Worm (Caenorhabditis elegans) whole organism, dauer: Measurements from ENCODE around the gene T13F3.6.

ENCODE experiments used
- unc-62 ChIP-seq: sonication (generic microtip); optimal IDR thresholded peaks from 2 replicates; lab custom pipeline; 2017; ENCODE audit warnings: missing biosample characterization, missing genetic modification reagents, missing genetic modification characterization

Gene T13F3.6

ce11 chrV:16266514-16266913, 4.5 kb downstream of the T13F3.6 start, which contains the start of gene T13F3.4:
Gene T13F3.4 (minus strand): TSS chrV:16266614.
- TF ChIP-seq unc-62 = no peak

ce11 chrV:16259684-16260083, 11.3 kb downstream of the T13F3.6 start, which contains the start of gene nhr-127:
Gene nhr-127 (plus strand): TSS chrV:16259984.
- no peak for TF ChIP-seq unc-62

ce11 chrV:16258142-16258541, 12.9 kb downstream of the T13F3.6 start, which contains the start of gene nhr-218:
Gene nhr-218 (plus strand): TSS chrV:16258442.
- TF ChIP-seq unc-62 = no peak

ce11 chrV:16256395-16256794, 14.6 kb downstream of the T13F3.6 start, which contains the start of gene bgnt-1.3:
Gene bgnt-1.3 (minus strand): TSS chrV:16256495.
- TF ChIP-seq unc-62 = no peak

- TF ChIP-seq unc-62 = no peak
Measured at ce11 chrV:16253687-16254086, 17.3 kb downstream of the T13F3.6 start, which contains the start of gene gcy-20. Gene gcy-20 (minus strand): TSS chrV:16253787.

- no peak for TF ChIP-seq unc-62
Measured at ce11 chrV:16249105-16249504, 21.9 kb downstream of the T13F3.6 start.

ce11 chrV:16246579-16246978, 24.4 kb downstream of the T13F3.6 start, which contains the start of gene srh-95:
Gene srh-95 (plus strand): TSS chrV:16246879.
- no peak for TF ChIP-seq unc-62

- no peak for TF ChIP-seq unc-62
Measured at ce11 chrV:16244078-16244477, 26.9 kb downstream of the T13F3.6 start, which contains the start of gene srh-104. Gene srh-104 (minus strand): TSS chrV:16244178.

- no peak for TF ChIP-seq unc-62
Measured at ce11 chrV:16237223-16237622, 33.8 kb downstream of the T13F3.6 start, which contains the start of gene F21H7.5. Gene F21H7.5 (plus strand): TSS chrV:16237523.

ce11 chrV:16235647-16236046, 35.4 kb downstream of the T13F3.6 start, which contains the start of gene srh-98:
Gene srh-98 (minus strand): TSS chrV:16235747.
- no peak for TF ChIP-seq unc-62

ce11 chrV:16235135-16235534, 35.9 kb downstream of the T13F3.6 start, which contains the start of gene F21H7.3:
Gene F21H7.3 (minus strand): TSS chrV:16235235.
- no peak for TF ChIP-seq unc-62

- TF ChIP-seq unc-62 = no peak
Measured at ce11 chrV:16233624-16234023, 37.4 kb downstream of the T13F3.6 start, which contains the start of gene clec-233. Gene clec-233 (plus strand): TSS chrV:16233924.

- no peak for TF ChIP-seq unc-62
Measured at ce11 chrV:16232180-16232579, 38.8 kb downstream of the T13F3.6 start, which contains the start of gene gst-22. Gene gst-22 (minus strand): TSS chrV:16232282.

- no peak for TF ChIP-seq unc-62
Measured at ce11 chrV:16229896-16230295, 41.1 kb downstream of the T13F3.6 start, which contains the start of the genes F21H7.2 and F21H7.12. Gene F21H7.2 (minus strand): TSS chrV:16229996. Gene F21H7.12 (plus strand): TSS chrV:16230165.

- no peak for TF ChIP-seq unc-62
Measured at ce11 chrV:16229439-16229838, 41.6 kb downstream of the T13F3.6 start.

- no peak for TF ChIP-seq unc-62
Measured at ce11 chrV:16226581-16226980, 44.4 kb downstream of the T13F3.6 start, which contains the start of gene F11A5.13. Gene F11A5.13 (minus strand): TSS chrV:16226681.

ce11 chrV:16225524-16226116, 45.4 kb downstream of the T13F3.6 start:
- TF ChIP-seq unc-62 = no peak

- TF ChIP-seq unc-62 = no peak
Measured at ce11 chrV:16224027-16224426, 47.0 kb downstream of the T13F3.6 start, which contains the start of gene stdh-2. Gene stdh-2 (plus strand): TSS chrV:16224327.
